Fruit fly (Drosophila melanogaster) whole organism, embryonic: Measurements from ENCODE around the gene CG18135.

Experiments
- Adf1 ChIP-seq: fragments of 200-800 bp; sonication (Bioruptor generic); IDR thresholded peaks from 2 replicates; pipeline ENCODE4 v1.3.6; 2022; ENCODE audit warnings: missing biosample characterization, missing genetic modification characterization
- Atf-2 ChIP-seq: fragments of 200-800 bp; sonication (Bioruptor generic); optimal IDR thresholded peaks from 2 replicates; lab custom pipeline; 2016; ENCODE audit warnings: missing biosample characterization, missing genetic modification characterization
- Bgb ChIP-seq: fragments of 200-800 bp; sonication (Bioruptor generic); IDR thresholded peaks from 2 replicates; pipeline ENCODE4 v1.3.6; 2022; ENCODE audit warnings: missing biosample characterization, missing genetic modification characterization; ENCODE audit not compliant: partially characterized antibody
- CG11247 ChIP-seq: fragments of 200-800 bp; sonication (Bioruptor generic); IDR thresholded peaks from 2 replicates; pipeline ENCODE4 v1.3.6; 2022; ENCODE audit warnings: missing biosample characterization, missing genetic modification characterization
- CG11695 ChIP-seq: fragments of 200-800 bp; sonication (Bioruptor generic); IDR thresholded peaks from 3 replicates; pipeline ENCODE4 v1.3.6; 2022; ENCODE audit warnings: missing biosample characterization, missing genetic modification characterization
- CG11696 ChIP-seq: fragments of 200-800 bp; sonication (Bioruptor generic); IDR thresholded peaks from 2 replicates; pipeline ENCODE4 v1.3.6; 2022; ENCODE audit warnings: missing biosample characterization, missing genetic modification characterization
- CG12236 ChIP-seq: fragments of 200-800 bp; sonication (Bioruptor generic); optimal IDR thresholded peaks from 2 replicates; lab custom pipeline; 2016; ENCODE audit warnings: missing biosample characterization, missing genetic modification characterization
- CG14667 ChIP-seq: fragments of 200-800 bp; sonication (Bioruptor generic); IDR thresholded peaks from 2 replicates; pipeline ENCODE4 v1.3.6; 2022; ENCODE audit warnings: missing biosample characterization, missing genetic modification characterization
- CG15479 ChIP-seq: fragments of 200-800 bp; sonication (Bioruptor generic); optimal IDR thresholded peaks from 3 replicates; lab custom pipeline; 2019; ENCODE audit warnings: missing biosample characterization, mild to moderate bottlenecking, missing genetic modification characterization, moderate library complexity
- CG15696 ChIP-seq: fragments of 200-800 bp; sonication (Bioruptor generic); optimal IDR thresholded peaks from 2 replicates; lab custom pipeline; 2019; ENCODE audit warnings: missing biosample characterization, mild to moderate bottlenecking, missing genetic modification characterization, moderate library complexity
- CG18262 ChIP-seq: fragments of 200-800 bp; optimal IDR thresholded peaks from 3 replicates; lab custom pipeline; 2019; ENCODE audit warnings: missing biosample characterization, mild to moderate bottlenecking, missing genetic modification characterization, moderate library complexity
- CG2199 ChIP-seq: fragments of 200-800 bp; sonication (Bioruptor generic); IDR thresholded peaks from 3 replicates; pipeline ENCODE4 v1.3.6; 2022; ENCODE audit warnings: missing biosample characterization, missing genetic modification characterization
- CG32772 ChIP-seq: fragments of 200-800 bp; sonication (Bioruptor generic); IDR thresholded peaks from 2 replicates; pipeline ENCODE4 v1.3.6; 2022; ENCODE audit warnings: missing biosample characterization, missing genetic modification characterization
- CG34422 ChIP-seq: fragments of 200-800 bp; sonication (Bioruptor generic); IDR thresholded peaks from 3 replicates; pipeline ENCODE4 v1.3.6; 2022; ENCODE audit warnings: missing biosample characterization, missing genetic modification characterization
- CG4404 ChIP-seq: fragments of 200-800 bp; sonication (Bioruptor generic); IDR thresholded peaks from 2 replicates; pipeline ENCODE4 v1.3.6; 2022; ENCODE audit warnings: missing biosample characterization, missing genetic modification characterization
- CG6765 ChIP-seq: fragments of 200-800 bp; sonication (Bioruptor generic); optimal IDR thresholded peaks from 3 replicates; lab custom pipeline; 2017; ENCODE audit warnings: missing biosample characterization, mild to moderate bottlenecking, missing genetic modification characterization
- CG8089 ChIP-seq: fragments of 200-800 bp; sonication (Bioruptor generic); optimal IDR thresholded peaks from 3 replicates; lab custom pipeline; 2016; ENCODE audit warnings: missing biosample characterization, missing genetic modification characterization
- CG9215 ChIP-seq: fragments of 200-800 bp; sonication (Bioruptor generic); IDR thresholded peaks from 2 replicates; pipeline ENCODE4 v1.3.6; 2022; ENCODE audit warnings: missing biosample characterization, missing genetic modification characterization
- CG9727 ChIP-seq: fragments of 200-800 bp; sonication (Bioruptor generic); optimal IDR thresholded peaks from 3 replicates; lab custom pipeline; 2017; ENCODE audit warnings: missing biosample characterization, mild to moderate bottlenecking, missing genetic modification characterization
- Dip2 ChIP-seq: fragments of 200-800 bp; sonication (Bioruptor generic); IDR thresholded peaks from 2 replicates; pipeline ENCODE4 v1.3.6; 2022; ENCODE audit warnings: missing biosample characterization, missing genetic modification characterization
- E2f1 ChIP-seq: fragments of 200-800 bp; sonication (Bioruptor generic); IDR thresholded peaks from 2 replicates; pipeline ENCODE4 v1.3.6; 2022; ENCODE audit warnings: missing biosample characterization, missing genetic modification characterization
- Fer1 ChIP-seq: fragments of 200-800 bp; sonication (Bioruptor generic); optimal IDR thresholded peaks from 2 replicates; lab custom pipeline; 2017; ENCODE audit warnings: missing biosample characterization, mild to moderate bottlenecking, missing genetic modification characterization
- Hand ChIP-seq: fragments of 200-800 bp; sonication (Bioruptor generic); optimal IDR thresholded peaks from 2 replicates; lab custom pipeline; 2017; ENCODE audit warnings: mild to moderate bottlenecking, missing biosample characterization, missing genetic modification reagents, missing genetic modification characterization
- Lim3 ChIP-seq: fragments of 200-800 bp; sonication (Bioruptor generic); IDR thresholded peaks from 2 replicates; pipeline ENCODE4 v1.3.6; 2022; ENCODE audit warnings: missing biosample characterization, missing genetic modification characterization
- Lpt ChIP-seq: fragments of >200 bp; optimal IDR thresholded peaks from 2 replicates; lab custom pipeline; 2018; ENCODE audit warnings: missing biosample characterization, missing genetic modification characterization
- ab ChIP-seq: fragments of 200-800 bp; sonication (Bioruptor generic); optimal IDR thresholded peaks from 2 replicates; lab custom pipeline; 2016; ENCODE audit warnings: missing biosample characterization, missing genetic modification characterization
- abd-A ChIP-seq: fragments of 200-800 bp; sonication (Bioruptor generic); optimal IDR thresholded peaks from 3 replicates; lab custom pipeline; 2019; ENCODE audit warnings: missing biosample characterization, mild to moderate bottlenecking, missing genetic modification characterization, moderate library complexity
- ac ChIP-seq: fragments of 200-800 bp; sonication (Bioruptor generic); optimal IDR thresholded peaks from 3 replicates; lab custom pipeline; 2017; ENCODE audit warnings: missing biosample characterization, mild to moderate bottlenecking, missing genetic modification characterization
- bowl ChIP-seq: fragments of 200-800 bp; sonication (Bioruptor generic); IDR thresholded peaks from 2 replicates; pipeline ENCODE4 v1.3.6; 2022; ENCODE audit warnings: missing biosample characterization, missing genetic modification characterization
- crol ChIP-seq: fragments of 200-800 bp; sonication (Bioruptor generic); IDR thresholded peaks from 2 replicates; pipeline ENCODE4 v1.3.6; 2022; ENCODE audit warnings: missing biosample characterization, missing genetic modification characterization
- dimm ChIP-seq: fragments of 200-800 bp; sonication (Bioruptor generic); IDR thresholded peaks from 2 replicates; pipeline ENCODE4 v1.3.6; 2022; ENCODE audit warnings: missing biosample characterization, missing genetic modification characterization
- dmrt99B ChIP-seq: fragments of 200-800 bp; sonication (Bioruptor generic); optimal IDR thresholded peaks from 2 replicates; lab custom pipeline; 2018; ENCODE audit warnings: missing biosample characterization, mild to moderate bottlenecking, missing genetic modification characterization, moderate library complexity
- ewg ChIP-seq: fragments of 200-800 bp; sonication (Bioruptor generic); optimal IDR thresholded peaks from 3 replicates; lab custom pipeline; 2017; ENCODE audit warnings: mild to moderate bottlenecking, missing biosample characterization, missing genetic modification reagents, missing genetic modification characterization
- fd3F ChIP-seq: fragments of 200-800 bp; sonication (Bioruptor generic); optimal IDR thresholded peaks from 2 replicates; lab custom pipeline; 2018; ENCODE audit warnings: missing biosample characterization, mild to moderate bottlenecking, missing genetic modification characterization, moderate library complexity
- insv ChIP-seq, 2 experiments: fragments of 200-800 bp; sonication (Bioruptor generic); optimal IDR thresholded peaks; 3 replicates each; lab custom pipeline; 2016 to 2018; ENCODE audit warnings: missing biosample characterization in 2 of 2, missing genetic modification characterization in 2 of 2
- kah ChIP-seq: fragments of 200-800 bp; sonication (Bioruptor generic); optimal IDR thresholded peaks from 2 replicates; lab custom pipeline; 2018; ENCODE audit warnings: missing biosample characterization, mild to moderate bottlenecking, missing genetic modification characterization
- knrl ChIP-seq: fragments of 200-800 bp; sonication (Bioruptor generic); IDR thresholded peaks from 3 replicates; pipeline ENCODE4 v1.3.6; 2022; ENCODE audit warnings: missing biosample characterization, missing genetic modification characterization; ENCODE audit not compliant: partially characterized antibody
- lov ChIP-seq, 2 experiments: fragments of 200-800 bp in 1 of 2; fragments of >200 bp in 1 of 2; sonication (Bioruptor generic) in 1 of 2; IDR thresholded peaks in 1 of 2; optimal IDR thresholded peaks in 1 of 2; 2 replicates in 1 of 2; 3 replicates in 1 of 2; pipeline versions ENCODE4 v1.3.6 to Lab custom; 2017 to 2022; ENCODE audit warnings: missing biosample characterization in 1 of 2, missing genetic modification characterization in 1 of 2
- mirr ChIP-seq: fragments of 200-800 bp; sonication (Bioruptor generic); optimal IDR thresholded peaks from 3 replicates; lab custom pipeline; 2018; ENCODE audit warnings: missing biosample characterization, mild to moderate bottlenecking, missing genetic modification characterization
- nom ChIP-seq: fragments of 200-800 bp; sonication (Bioruptor generic); optimal IDR thresholded peaks from 2 replicates; lab custom pipeline; 2017; ENCODE audit warnings: missing biosample characterization, missing genetic modification characterization, mild to moderate bottlenecking, moderate library complexity, missing genetic modification reagents
- otp ChIP-seq: fragments of 200-800 bp; sonication (Bioruptor generic); IDR thresholded peaks from 3 replicates; pipeline ENCODE4, ENCODE4 v1.3.6; 2022; ENCODE audit warnings: missing biosample characterization, missing genetic modification characterization
- pita ChIP-seq: fragments of 200-800 bp; sonication (Bioruptor generic); optimal IDR thresholded peaks from 2 replicates; lab custom pipeline; 2017; ENCODE audit warnings: missing biosample characterization, mild to moderate bottlenecking, missing genetic modification characterization
- sna ChIP-seq: fragments of 200-800 bp; sonication (Bioruptor generic); IDR thresholded peaks from 2 replicates; pipeline ENCODE4 v1.3.6; 2022; ENCODE audit warnings: missing biosample characterization, missing genetic modification characterization; ENCODE audit not compliant: partially characterized antibody
- tll ChIP-seq, 2 experiments: fragments of 200-800 bp in 1 of 2; fragments of >200 bp in 1 of 2; sonication (Bioruptor generic) in 1 of 2; optimal IDR thresholded peaks; 2 replicates each; lab custom pipeline; 2017 to 2019; ENCODE audit warnings: missing biosample characterization in 2 of 2, missing genetic modification characterization in 2 of 2, mild to moderate bottlenecking in 1 of 2, moderate library complexity in 1 of 2
- twi ChIP-seq: fragments of 200-800 bp; optimal IDR thresholded peaks from 2 replicates; lab custom pipeline; 2019; ENCODE audit warnings: missing biosample characterization, mild to moderate bottlenecking, missing genetic modification characterization, moderate library complexity
- unc-4 ChIP-seq: fragments of 200-800 bp; sonication (Bioruptor generic); IDR thresholded peaks from 2 replicates; pipeline ENCODE4 v1.3.6; 2022; ENCODE audit warnings: missing biosample characterization, missing genetic modification characterization; ENCODE audit not compliant: partially characterized antibody
- wor ChIP-seq: fragments of 200-800 bp; sonication (Bioruptor generic); IDR thresholded peaks from 2 replicates; pipeline ENCODE4 v1.3.6; 2022; ENCODE audit warnings: missing biosample characterization, missing genetic modification characterization

CG18135 gene

dm6 chr3L:18996030-18996773 lies 1.9 kb downstream of the CG18135 start (continued):
- TF ChIP-seq CG11695 (GFP tag; lab: Robert Waterston, UW) (peak; percentile 75), E2f1 (GFP tag; lab: Robert Waterston, UW) (peak; percentile 55; the same call in 1 of the 2 replicates), nom (no peak), knrl (no peak), Dip2 (GFP tag; lab: Robert Waterston, UW) (no peak), insv (GFP tag; optimal IDR thresholded peaks at IDR 0.05; lab: Kevin White, UChicago) (no peak), Bgb (peak; percentile 58; the same call in 1 of the 2 replicates), CG6765 (GFP tag; lab: Kevin White, UChicago) (peak; percentile 37), dimm (GFP tag; lab: Robert Waterston, UW) (peak; percentile 31; the same call in 1 of the 2 replicates), kah (GFP tag; lab: Kevin White, UChicago) (no peak), CG34422 (GFP tag; lab: Robert Waterston, UW) (0 out of 3 replicates have a peak, but pooled peaks have one; percentile 27), otp (GFP tag; lab: Robert Waterston, UW) (0 out of 3 replicates have a peak, but pooled peaks have one; percentile 34), Lpt (no peak), CG14667 (GFP tag; lab: Robert Waterston, UW) (peak; percentile 38; the same call in 1 of the 2 replicates), CG4404 (GFP tag; lab: Robert Waterston, UW) (peak; percentile 38; the same call in 1 of the 2 replicates), Fer1 (GFP tag; lab: Kevin White, UChicago) (peak; percentile 23), CG15696 (tag; lab: Kevin White, UChicago) (no peak), wor (GFP tag; lab: Robert Waterston, UW) (peak; percentile 27; the same call in 1 of the 2 replicates), CG15479 (GFP tag; lab: Kevin White, UChicago) (no peak), mirr (GFP tag; lab: Kevin White, UChicago) (peak; percentile 79), dmrt99B (tag; lab: Kevin White, UChicago) (peak; percentile 73), tll (GFP tag; optimal IDR thresholded peaks at IDR 0.05; lab: Kevin White, UChicago) (no peak), lov (optimal IDR thresholded peaks at IDR 0.05; lab: Kevin White, UChicago) (no peak), lov (GFP tag; IDR thresholded peaks at IDR 0.05; lab: Robert Waterston, UW) (0 out of 3 replicates have a peak, but pooled peaks have one; percentile 40), unc-4 (GFP tag; lab: Robert Waterston, UW) (0 out of 2 replicates have a peak, but pooled peaks have one; percentile 40), CG11696 (peak; percentile 35; the same call in 1 of the 2 replicates), CG2199 (GFP tag; lab: Robert Waterston, UW) (0 out of 3 replicates have a peak, but pooled peaks have one; percentile 15), crol (GFP tag; lab: Robert Waterston, UW) (peak; percentile 76; the same call in 1 of the 2 replicates), Hand (GFP tag; lab: Kevin White, UChicago) (no peak), CG11247 (no peak), Lim3 (no peak), CG18262 (tag; lab: Kevin White, UChicago) (peak; percentile 70), sna (GFP tag; lab: Robert Waterston, UW) (0 out of 2 replicates have a peak, but pooled peaks have one; percentile 41), ac (GFP tag; lab: Kevin White, UChicago) (no peak), fd3F (peak; percentile 57), CG8089 (GFP tag; lab: Kevin White, UChicago) (peak; percentile 20), twi (tag; lab: Kevin White, UChicago) (no peak), Atf-2 (GFP tag; lab: Kevin White, UChicago) (peak; percentile 54), CG12236 (GFP tag; lab: Kevin White, UChicago) (no peak), abd-A (tag; lab: Kevin White, UChicago) (peak; percentile 97), bowl (0 out of 2 replicates have a peak, but pooled peaks have one; percentile 27), CG32772 (GFP tag; lab: Robert Waterston, UW) (peak; percentile 52; the same call in 1 of the 2 replicates), pita (GFP tag; lab: Kevin White, UChicago) (no peak), CG9727 (GFP tag; lab: Kevin White, UChicago) (peak; percentile 78), CG9215 (GFP tag; lab: Robert Waterston, UW) (peak; percentile 71), ab (GFP tag; lab: Kevin White, UChicago) (peak; percentile 4), ewg (GFP tag; lab: Kevin White, UChicago) (peak; percentile 49), Adf1 (GFP tag; lab: Robert Waterston, UW) (peak; percentile 71)
